Worm (Caenorhabditis elegans) whole organism, L4 larva: ENCODE results near the gene K05F1.13.

ENCODE experiments used
- Y48G9A.11 ChIP-seq: fragments of 200-800 bp; sonication (Bioruptor generic); IDR thresholded peaks from 2 replicates; pipeline ENCODE4 v1.3.6; 2022; ENCODE audit warnings: missing genetic modification reagents, missing genetic modification characterization, missing compliant biosample characterization
- lin-13 ChIP-seq: fragments of 150-350 bp; optimal IDR thresholded peaks from 2 replicates; lab custom pipeline; 2014; ENCODE audit warnings: missing biosample characterization, missing genetic modification reagents, missing genetic modification characterization
- mdl-1 ChIP-seq, 2 experiments: fragments of 150-350 bp in 1 of 2; sonication (generic microtip) in 1 of 2; optimal IDR thresholded peaks; 2 replicates each; lab custom pipeline; 2014 to 2017; ENCODE audit warnings: missing biosample characterization in 2 of 2, missing genetic modification characterization in 2 of 2
- nhr-237 ChIP-seq: sonication (generic microtip); optimal IDR thresholded peaks from 2 replicates; lab custom pipeline; 2017; ENCODE audit warnings: missing biosample characterization, missing genetic modification characterization
- unc-39 ChIP-seq: sonication (generic microtip); optimal IDR thresholded peaks from 2 replicates; lab custom pipeline; 2017; ENCODE audit warnings: missing biosample characterization, missing genetic modification characterization
- zfp-2 ChIP-seq: sonication (generic microtip); optimal IDR thresholded peaks from 2 replicates; lab custom pipeline; 2016; ENCODE audit warnings: mild to moderate bottlenecking, missing genetic modification characterization, missing compliant biosample characterization

- no peak for TF ChIP-seq mdl-1 (tag; optimal IDR thresholded peaks at IDR 0.05; lab: Kevin White, UChicago)
- TF ChIP-seq lin-13 (GFP tag; lab: Kevin White, UChicago), result no peak
- no peak for TF ChIP-seq Y48G9A.11 (GFP tag; lab: Robert Waterston, UW)
- TF ChIP-seq unc-39, result no peak
- TF ChIP-seq zfp-2 (tag; lab: Kevin White, UChicago), result no peak
- TF ChIP-seq nhr-237 (tag; lab: Kevin White, UChicago), result no peak
Measured at ce11 chrII:5828486-5828885, 39.6 kb downstream of the K05F1.13 start, which contains the start of gene ZK1248.11.
